Fruit fly (Drosophila melanogaster) whole organism, embryonic: Measurements from ENCODE around the gene COX7AL2.

ENCODE experiments used
- Atf-2 ChIP-seq: fragments of 200-800 bp; sonication (Bioruptor generic); optimal IDR thresholded peaks from 2 replicates; lab custom pipeline; 2016; ENCODE audit warnings: missing biosample characterization, missing genetic modification characterization
- CG10321 ChIP-seq: fragments of 200-800 bp; sonication (Bioruptor generic); IDR thresholded peaks from 2 replicates; pipeline ENCODE4 v1.3.6; 2022; ENCODE audit warnings: missing biosample characterization, missing genetic modification characterization
- CG11560 ChIP-seq: fragments of 200-800 bp; sonication (Bioruptor generic); IDR thresholded peaks from 3 replicates; pipeline ENCODE4 v1.3.6; 2022; ENCODE audit warnings: missing biosample characterization, missing genetic modification characterization
- CG15073 ChIP-seq: fragments of 200-800 bp; sonication (Bioruptor generic); optimal IDR thresholded peaks from 2 replicates; lab custom pipeline; 2016; ENCODE audit warnings: missing biosample characterization, missing genetic modification characterization
- CG17912 ChIP-seq: fragments of 200-800 bp; sonication (Bioruptor generic); optimal IDR thresholded peaks from 2 replicates; lab custom pipeline; 2018; ENCODE audit warnings: missing biosample characterization, mild to moderate bottlenecking, missing genetic modification characterization
- CG18476 ChIP-seq: fragments of 200-800 bp; sonication (Bioruptor generic); optimal IDR thresholded peaks from 2 replicates; lab custom pipeline; 2016; ENCODE audit warnings: missing biosample characterization, mild to moderate bottlenecking, missing genetic modification characterization
- CG2712 ChIP-seq: fragments of 200-800 bp; optimal IDR thresholded peaks from 3 replicates; lab custom pipeline; 2019; ENCODE audit warnings: missing biosample characterization, mild to moderate bottlenecking, missing genetic modification characterization, moderate library complexity
- CG31388 ChIP-seq: fragments of 200-800 bp; sonication (Bioruptor generic); optimal IDR thresholded peaks from 2 replicates; lab custom pipeline; 2016; ENCODE audit warnings: missing biosample characterization, missing genetic modification characterization
- CG33557 ChIP-seq: fragments of 200-800 bp; sonication (Bioruptor generic); optimal IDR thresholded peaks from 2 replicates; lab custom pipeline; 2019; ENCODE audit warnings: missing biosample characterization, mild to moderate bottlenecking, missing genetic modification characterization, moderate library complexity
- CG3847 ChIP-seq: fragments of 200-800 bp; sonication (Bioruptor generic); IDR thresholded peaks from 2 replicates; pipeline ENCODE4 v1.3.6; 2022; ENCODE audit warnings: missing biosample characterization, missing genetic modification characterization
- CG4424 ChIP-seq: fragments of 200-800 bp; sonication (Bioruptor generic); optimal IDR thresholded peaks from 3 replicates; lab custom pipeline; 2016; ENCODE audit warnings: missing biosample characterization, missing genetic modification characterization
- CG4820 ChIP-seq: fragments of 200-800 bp; sonication (Bioruptor generic); optimal IDR thresholded peaks from 3 replicates; lab custom pipeline; 2016; ENCODE audit warnings: missing biosample characterization, missing genetic modification characterization
- CG5245 ChIP-seq: fragments of 200-800 bp; sonication (Bioruptor generic); optimal IDR thresholded peaks from 3 replicates; lab custom pipeline; 2016; ENCODE audit warnings: missing biosample characterization, missing genetic modification characterization
- CG6175 ChIP-seq: fragments of 200-800 bp; sonication (Bioruptor generic); IDR thresholded peaks from 3 replicates; pipeline ENCODE4 v1.3.6; 2022; ENCODE audit warnings: missing biosample characterization, missing genetic modification characterization
- CG7745 ChIP-seq: fragments of 200-800 bp; sonication (Bioruptor generic); optimal IDR thresholded peaks from 2 replicates; lab custom pipeline; 2018; ENCODE audit warnings: missing biosample characterization, mild to moderate bottlenecking, missing genetic modification characterization, moderate library complexity
- CG9876 ChIP-seq: fragments of 200-800 bp; sonication (Bioruptor generic); optimal IDR thresholded peaks from 2 replicates; lab custom pipeline; 2016; ENCODE audit warnings: missing biosample characterization, missing genetic modification characterization
- CTCF ChIP-seq: fragments of 200-800 bp; sonication (Bioruptor generic); optimal IDR thresholded peaks from 2 replicates; lab custom pipeline; 2017; ENCODE audit warnings: missing biosample characterization, mild to moderate bottlenecking, missing genetic modification characterization, moderate library complexity
- D19A ChIP-seq: fragments of 200-800 bp; optimal IDR thresholded peaks from 3 replicates; lab custom pipeline; 2019; ENCODE audit warnings: missing biosample characterization, mild to moderate bottlenecking, missing genetic modification characterization, moderate library complexity
- Deaf1 ChIP-seq: fragments of 200-800 bp; optimal IDR thresholded peaks from 3 replicates; lab custom pipeline; 2019; ENCODE audit warnings: missing biosample characterization, mild to moderate bottlenecking, missing genetic modification characterization, moderate library complexity
- Doc2 ChIP-seq: fragments of 200-800 bp; sonication (Bioruptor generic); IDR thresholded peaks from 2 replicates; pipeline ENCODE4 v1.3.6; 2022; ENCODE audit warnings: missing biosample characterization, missing genetic modification characterization
- Drgx ChIP-seq: fragments of 200-800 bp; sonication (Bioruptor generic); IDR thresholded peaks from 2 replicates; pipeline ENCODE4 v1.3.6; 2022; ENCODE audit warnings: missing biosample characterization, missing genetic modification characterization
- HHEX ChIP-seq: fragments of 200-800 bp; sonication (Bioruptor generic); optimal IDR thresholded peaks from 3 replicates; lab custom pipeline; 2017; ENCODE audit warnings: missing biosample characterization, mild to moderate bottlenecking, missing genetic modification characterization, missing genetic modification reagents
- HLH3B ChIP-seq: fragments of 200-800 bp; sonication (Bioruptor generic); IDR thresholded peaks from 2 replicates; pipeline ENCODE4 v1.3.6; 2022; ENCODE audit warnings: missing biosample characterization, missing genetic modification characterization
- Jarid2 ChIP-seq: fragments of 200-800 bp; sonication (Bioruptor generic); optimal IDR thresholded peaks from 3 replicates; lab custom pipeline; 2017; ENCODE audit warnings: mild to moderate bottlenecking, missing biosample characterization, missing genetic modification reagents, missing genetic modification characterization
- Myb ChIP-seq: fragments of 200-800 bp; sonication (Bioruptor generic); optimal IDR thresholded peaks from 2 replicates; lab custom pipeline; 2016; ENCODE audit warnings: missing biosample characterization, missing genetic modification characterization
- NfI ChIP-seq: fragments of 200-800 bp; sonication (Bioruptor generic); optimal IDR thresholded peaks from 3 replicates; lab custom pipeline; 2018; ENCODE audit warnings: missing biosample characterization, mild to moderate bottlenecking, missing genetic modification characterization, moderate library complexity
- Pdp1 ChIP-seq, 2 experiments: fragments of 200-800 bp; sonication (Bioruptor generic); optimal IDR thresholded peaks; 3 replicates each; lab custom pipeline; 2016; ENCODE audit warnings: missing biosample characterization in 2 of 2, missing genetic modification characterization in 2 of 2, mild to moderate bottlenecking in 1 of 2, moderate library complexity in 1 of 2
- Six4 ChIP-seq: fragments of 200-800 bp; sonication (Bioruptor generic); optimal IDR thresholded peaks from 2 replicates; lab custom pipeline; 2016; ENCODE audit warnings: missing biosample characterization, missing genetic modification characterization
- Tbp ChIP-seq: fragments of >200 bp; optimal IDR thresholded peaks from 2 replicates; lab custom pipeline; 2018; ENCODE audit warnings: missing biosample characterization, missing genetic modification characterization
- Usf ChIP-seq: fragments of 200-800 bp; sonication (Bioruptor generic); optimal IDR thresholded peaks from 2 replicates; lab custom pipeline; 2017; ENCODE audit warnings: missing genotype, missing biosample characterization, missing genetic modification characterization
- cg ChIP-seq: fragments of 200-800 bp; sonication (Bioruptor generic); optimal IDR thresholded peaks from 3 replicates; lab custom pipeline; 2019; ENCODE audit warnings: missing biosample characterization, mild to moderate bottlenecking, missing genetic modification characterization, moderate library complexity
- chif ChIP-seq, 2 experiments: fragments of 200-800 bp; sonication (Bioruptor generic); optimal IDR thresholded peaks; 3 replicates each; lab custom pipeline; 2016; ENCODE audit warnings: missing biosample characterization in 2 of 2, missing genetic modification characterization in 2 of 2
- crol ChIP-seq: fragments of 200-800 bp; sonication (Bioruptor generic); IDR thresholded peaks from 2 replicates; pipeline ENCODE4 v1.3.6; 2022; ENCODE audit warnings: missing biosample characterization, missing genetic modification characterization
- gcm ChIP-seq: fragments of 200-800 bp; sonication (Bioruptor generic); optimal IDR thresholded peaks from 2 replicates; lab custom pipeline; 2019; ENCODE audit warnings: missing biosample characterization, mild to moderate bottlenecking, missing genetic modification characterization, moderate library complexity
- gcm2 ChIP-seq: fragments of 200-800 bp; sonication (Bioruptor generic); optimal IDR thresholded peaks from 2 replicates; lab custom pipeline; 2016; ENCODE audit warnings: missing biosample characterization, missing genetic modification characterization
- gro ChIP-seq: fragments of 200-800 bp; sonication (Bioruptor generic); optimal IDR thresholded peaks from 2 replicates; lab custom pipeline; 2016; ENCODE audit warnings: missing biosample characterization, missing genetic modification characterization
- gt ChIP-seq: fragments of 200-800 bp; sonication (Bioruptor generic); IDR thresholded peaks from 2 replicates; pipeline ENCODE4 v1.3.6; 2022; ENCODE audit warnings: missing biosample characterization, missing genetic modification characterization
- h ChIP-seq: fragments of >200 bp; optimal IDR thresholded peaks from 2 replicates; lab custom pipeline; 2017
- lilli ChIP-seq: fragments of 200-800 bp; sonication (Bioruptor generic); optimal IDR thresholded peaks from 3 replicates; lab custom pipeline; 2016; ENCODE audit warnings: missing biosample characterization, missing genetic modification characterization
- lola ChIP-seq, 3 experiments: fragments of >200 bp in 2 of 3; fragments of 200-800 bp in 1 of 3; sonication (Bioruptor generic) in 1 of 3; optimal IDR thresholded peaks; 2 replicates each; lab custom pipeline; 2017 to 2019; ENCODE audit warnings: missing biosample characterization in 3 of 3, missing genetic modification characterization in 3 of 3, mild to moderate bottlenecking in 1 of 3, moderate library complexity in 1 of 3
- pan ChIP-seq, 4 experiments: fragments of >200 bp in 3 of 4; fragments of 200-800 bp in 1 of 4; sonication (Bioruptor generic) in 1 of 4; optimal IDR thresholded peaks in 3 of 4; IDR thresholded peaks in 1 of 4; 2 replicates each; pipeline versions ENCODE4 v1.3.6 to Lab custom; 2017 to 2022; ENCODE audit warnings: missing biosample characterization in 2 of 4, missing genetic modification characterization in 2 of 4, mixed read lengths in 1 of 4
- pita ChIP-seq: fragments of 200-800 bp; sonication (Bioruptor generic); optimal IDR thresholded peaks from 2 replicates; lab custom pipeline; 2017; ENCODE audit warnings: missing biosample characterization, mild to moderate bottlenecking, missing genetic modification characterization
- ro ChIP-seq: fragments of 200-800 bp; sonication (Bioruptor generic); IDR thresholded peaks from 2 replicates; pipeline ENCODE4 v1.3.6; 2022; ENCODE audit warnings: missing biosample characterization, missing genetic modification characterization
- scrt ChIP-seq: fragments of 200-800 bp; sonication (Bioruptor generic); optimal IDR thresholded peaks from 2 replicates; lab custom pipeline; 2018; ENCODE audit warnings: missing biosample characterization, mild to moderate bottlenecking, missing genetic modification characterization, moderate library complexity
- sens ChIP-seq: fragments of 200-800 bp; sonication (Bioruptor generic); peaks from one replicate; lab custom pipeline; 2016; ENCODE audit warnings: missing biosample characterization, missing genetic modification characterization
- tna ChIP-seq: fragments of 200-800 bp; sonication (Bioruptor generic); IDR thresholded peaks from 2 replicates; pipeline ENCODE4 v1.3.6; 2022; ENCODE audit warnings: missing biosample characterization, missing genetic modification characterization; ENCODE audit not compliant: partially characterized antibody
- trh ChIP-seq: fragments of 200-800 bp; sonication (Bioruptor generic); optimal IDR thresholded peaks from 2 replicates; lab custom pipeline; 2016; ENCODE audit warnings: missing biosample characterization, missing genetic modification characterization
- ttk ChIP-seq: fragments of 200-800 bp; sonication (Bioruptor generic); IDR thresholded peaks from 2 replicates; pipeline ENCODE4 v2.1.2; 2022; ENCODE audit warnings: missing biosample characterization, missing genetic modification characterization
- unc-4 ChIP-seq: fragments of 200-800 bp; sonication (Bioruptor generic); IDR thresholded peaks from 2 replicates; pipeline ENCODE4 v1.3.6; 2022; ENCODE audit warnings: missing biosample characterization, missing genetic modification characterization; ENCODE audit not compliant: partially characterized antibody
- wek ChIP-seq: fragments of 200-800 bp; sonication (Bioruptor generic); optimal IDR thresholded peaks from 3 replicates; lab custom pipeline; 2018; ENCODE audit warnings: missing biosample characterization, mild to moderate bottlenecking, missing genetic modification characterization, moderate library complexity
- zen2 ChIP-seq: fragments of 200-800 bp; sonication (Bioruptor generic); IDR thresholded peaks from 3 replicates; pipeline ENCODE4 v1.3.6; 2022; ENCODE audit warnings: missing biosample characterization, missing genetic modification characterization; ENCODE audit not compliant: partially characterized antibody

Gene COX7AL2

dm6 chr2L:2147208-2147607 lies 50.5 kb downstream of the COX7AL2 start, which contains the start of the genes CG11723 and Tbcd (continued):
- TF ChIP-seq zen2 (GFP tag; lab: Robert Waterston, UW) (no peak), CTCF (peak; percentile 22), CG4424 (GFP tag; lab: Kevin White, UChicago) (peak; percentile 82), CG7745 (tag; lab: Kevin White, UChicago) (no peak), ttk (GFP tag; lab: Robert Waterston, UW) (peak; percentile 92), gcm2 (GFP tag; lab: Kevin White, UChicago) (peak; percentile 73), h (lab: Kevin White, UChicago) (no peak), CG11560 (tag; lab: Robert Waterston, UW) (peak; percentile 56; the same call in 1 of the 3 replicates), CG5245 (peak; percentile 72), Jarid2 (GFP tag; lab: Kevin White, UChicago) (no peak), sens (GFP tag; lab: Kevin White, UChicago) (no peak), CG6175 (GFP tag; lab: Robert Waterston, UW) (peak; percentile 76; the same call in 2 of the 3 replicates), Deaf1 (tag; lab: Kevin White, UChicago) (no peak), Doc2 (GFP tag; lab: Robert Waterston, UW) (peak; percentile 54; the same call in 1 of the 2 replicates), unc-4 (GFP tag; lab: Robert Waterston, UW) (0 out of 2 replicates have a peak, but pooled peaks have one; percentile 38), CG17912 (GFP tag; lab: Kevin White, UChicago) (peak; percentile 83), Drgx (GFP tag; lab: Robert Waterston, UW) (peak; percentile 91), crol (no peak), CG9876 (GFP tag; lab: Kevin White, UChicago) (peak; percentile 72), cg (GFP tag; lab: Kevin White, UChicago) (no peak), CG4820 (GFP tag; lab: Kevin White, UChicago) (peak; percentile 83), HHEX (GFP tag; lab: Kevin White, UChicago) (peak; percentile 85), gro (GFP tag; lab: Kevin White, UChicago) (peak; percentile 79), Pdp1 (GFP tag; optimal IDR thresholded peaks at IDR 0.05; lab: Kevin White, UChicago) (peak in 1 of 2 experiments; percentile 87), ro (peak; percentile 83), lola (GFP tag; optimal IDR thresholded peaks at IDR 0.05; lab: Kevin White, UChicago) (peak in 1 of 3 experiments; percentile 85), CG10321 (GFP tag; lab: Robert Waterston, UW) (peak; percentile 74), scrt (GFP tag; lab: Kevin White, UChicago) (no peak), lilli (GFP tag; lab: Kevin White, UChicago) (peak; percentile 93), CG18476 (GFP tag; lab: Kevin White, UChicago) (peak; percentile 85), trh (GFP tag; lab: Kevin White, UChicago) (peak; percentile 48), CG2712 (tag; lab: Kevin White, UChicago) (peak; percentile 91), CG31388 (GFP tag; lab: Kevin White, UChicago) (peak; percentile 64), gt (GFP tag; lab: Robert Waterston, UW) (peak; percentile 75), NfI (GFP tag; lab: Kevin White, UChicago) (peak; percentile 87), gcm (GFP tag; lab: Kevin White, UChicago) (no peak), CG3847 (peak; percentile 93), wek (peak; percentile 64), pan (optimal IDR thresholded peaks at IDR 0.05; lab: Kevin White, UChicago) (no peak), pan (GFP tag; optimal IDR thresholded peaks at IDR 0.05 in 1 of 2, IDR thresholded peaks at IDR 0.05 in 1 of 2) (peak in 1 of 2 experiments; percentile 95), HLH3B (GFP tag; lab: Robert Waterston, UW) (peak; percentile 93), Tbp (GFP tag; lab: Kevin White, UChicago) (no peak), Myb (GFP tag; lab: Kevin White, UChicago) (peak; percentile 79), Usf (peak; percentile 77), tna (GFP tag; lab: Robert Waterston, UW) (no peak), Atf-2 (GFP tag; lab: Kevin White, UChicago) (peak; percentile 83), Six4 (GFP tag; lab: Kevin White, UChicago) (peak; percentile 68), D19A (tag; lab: Kevin White, UChicago) (no peak), pita (GFP tag; lab: Kevin White, UChicago) (no peak), chif (GFP tag; optimal IDR thresholded peaks at IDR 0.05; lab: Kevin White, UChicago) (peak; percentile 62 to 89), CG33557 (peak; percentile 71), CG15073 (GFP tag; lab: Kevin White, UChicago) (no peak)
